Fruit fly (Drosophila melanogaster) S2 (cell line): ENCODE results near the gene GstD8.

ENCODE experiments used
- CG8478 ChIP-seq: fragments of >200 bp; optimal IDR thresholded peaks from 2 replicates; lab custom pipeline; 2018
- CTCF ChIP-seq, 2 experiments: fragments of >200 bp; optimal IDR thresholded peaks; 2 replicates each; lab custom pipeline; 2018

- no peak for TF ChIP-seq CG8478 (lab: Kevin White, UChicago)
- TF ChIP-seq CTCF (optimal IDR thresholded peaks at IDR 0.05; lab: Kevin White, UChicago): no peak
These were observed 8.1 kb upstream of the GstD8 start, which contains the start of gene GstD2 for dm6 chr3R:12371671-12372070.
